Worm (Caenorhabditis elegans): ENCODE measurements around the gene C01B9.1.

DNA sequence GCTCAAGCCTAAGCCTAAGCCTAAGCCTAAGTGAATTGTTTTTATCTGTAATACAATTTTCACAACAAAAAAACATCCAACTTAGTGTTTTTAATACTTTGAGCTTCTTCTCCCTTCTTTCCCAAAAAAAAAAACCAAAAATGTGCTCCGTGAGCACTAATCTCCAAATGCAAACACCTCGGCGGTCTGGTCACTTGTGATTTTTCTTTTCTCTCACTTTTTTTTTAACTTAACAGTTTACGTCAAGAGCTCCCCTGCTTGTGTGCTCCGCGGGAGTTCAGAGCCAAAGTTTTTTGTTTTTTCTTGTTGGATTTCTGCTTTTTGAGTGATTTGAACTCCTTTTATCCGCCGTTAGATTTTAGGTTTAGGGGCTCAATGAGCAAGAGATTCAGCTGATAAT lies 34.9 kb downstream of the C01B9.1 start:
- TF ChIP-seq ets-7 (tag; optimal IDR thresholded peaks at IDR 0.05) (no peak), pes-1 (GFP tag; IDR thresholded peaks at IDR 0.05) (no peak), flt-1 (GFP tag; IDR thresholded peaks at IDR 0.05) (no peak), B0310.2 (tag; optimal IDR thresholded peaks at IDR 0.05) (no peak)
